Worm (Caenorhabditis elegans): ENCODE measurements around the gene K11D12.8.

- no peak for TF ChIP-seq snpc-4 (tag; optimal IDR thresholded peaks at IDR 0.05)
- no peak for TF ChIP-seq nhr-76 (tag; optimal IDR thresholded peaks at IDR 0.05)
- no peak for TF ChIP-seq mdl-1 (tag; optimal IDR thresholded peaks at IDR 0.05)
- TF ChIP-seq nhr-237 (tag; optimal IDR thresholded peaks at IDR 0.05): no peak
- no peak for TF ChIP-seq dmd-8 (GFP tag; IDR thresholded peaks at IDR 0.05)
- no peak for TF ChIP-seq ama-1 (optimal IDR thresholded peaks at IDR 0.05)
- TF ChIP-seq ztf-11 (tag; optimal IDR thresholded peaks at IDR 0.05): no peak
- TF ChIP-seq nhr-111 (GFP tag; optimal IDR thresholded peaks at IDR 0.05): no peak
- TF ChIP-seq nhr-11 (tag; optimal IDR thresholded peaks at IDR 0.05): no peak
- TF ChIP-seq Y48G9A.11 (GFP tag; IDR thresholded peaks at IDR 0.05): no peak
- no peak for TF ChIP-seq hlh-30 (tag; optimal IDR thresholded peaks at IDR 0.05; ENCODE audit: insufficient read depth)
Observed at ce11 chrV:5001386-5001785, 39.4 kb downstream of the K11D12.8 start, which contains the start of gene srr-8.
